Fruit fly (Drosophila melanogaster): ENCODE measurements around the gene GlcAT-I.
A peak's percentile ranks its signal among the peaks of the same experiment; 100 is the strongest.

GlcAT-I gene

dm6 chrX:4108114-4108439, 22.9 kb upstream of the GlcAT-I start:
- TF ChIP-seq OdsH (GFP tag; optimal IDR thresholded peaks at IDR 0.05) (no peak), h (GFP tag; optimal IDR thresholded peaks at IDR 0.05) (no peak), N (GFP tag; optimal IDR thresholded peaks at IDR 0.05) (no peak), fru (GFP tag; optimal IDR thresholded peaks at IDR 0.05) (peak; percentile 4), Vsx2 (GFP tag; optimal IDR thresholded peaks at IDR 0.05; ENCODE audit: partially characterized antibody) (no peak), foxo (GFP tag; optimal IDR thresholded peaks at IDR 0.05) (peak in 1 of 2 experiments; percentile 1), Jra (GFP tag; optimal IDR thresholded peaks at IDR 0.05) (no peak), CG32264 (GFP tag; optimal IDR thresholded peaks at IDR 0.05) (no peak), jim (GFP tag; optimal IDR thresholded peaks at IDR 0.05) (no peak), tai (GFP tag; optimal IDR thresholded peaks at IDR 0.05) (no peak), usp (GFP tag; optimal IDR thresholded peaks at IDR 0.05) (no peak)

DNA sequence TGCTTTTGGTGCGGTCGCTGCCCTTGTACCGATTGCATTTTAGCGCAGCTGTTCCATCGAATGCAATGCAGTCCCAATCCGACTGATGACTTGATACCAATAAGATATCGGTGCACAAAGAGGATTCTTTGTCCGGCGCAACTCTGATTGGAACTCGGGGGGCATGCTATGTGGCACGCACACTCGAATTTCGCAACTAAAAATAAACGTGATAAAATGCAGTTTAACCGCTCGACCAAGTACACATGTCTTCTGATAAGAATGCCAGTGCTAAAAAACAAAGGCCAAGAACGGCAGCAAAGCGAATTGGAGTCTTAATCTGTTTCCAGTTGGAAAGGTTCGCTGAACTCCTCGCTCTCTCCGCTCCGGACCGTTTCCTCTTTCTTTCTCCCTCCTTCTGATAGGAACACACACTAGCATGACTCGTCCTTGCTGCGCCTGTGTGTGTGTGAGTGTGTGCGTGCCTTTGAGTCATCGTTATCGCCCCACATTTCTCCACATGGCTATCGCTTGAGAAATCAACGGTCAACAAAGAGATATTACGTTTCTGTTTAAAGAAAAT, 22.3 kb upstream of the GlcAT-I start:
- peak; percentile 42 for TF ChIP-seq psq (GFP tag; optimal IDR thresholded peaks at IDR 0.05)
- TF ChIP-seq brk (GFP tag; optimal IDR thresholded peaks at IDR 0.05), result no peak
- peak; percentile 58 for TF ChIP-seq Jra (GFP tag; optimal IDR thresholded peaks at IDR 0.05)
- peak; percentile 8 for TF ChIP-seq h (GFP tag; optimal IDR thresholded peaks at IDR 0.05)

- TF ChIP-seq Hr78 (GFP tag; optimal IDR thresholded peaks at IDR 0.05) (no peak), dmrt93B (GFP tag; optimal IDR thresholded peaks at IDR 0.05) (no peak), Vsx2 (GFP tag; optimal IDR thresholded peaks at IDR 0.05; ENCODE audit: partially characterized antibody) (no peak), Dfd (GFP tag; optimal IDR thresholded peaks at IDR 0.05) (no peak), HLH106 (tag; optimal IDR thresholded peaks at IDR 0.05) (no peak), brk (GFP tag; optimal IDR thresholded peaks at IDR 0.05) (no peak), foxo (GFP tag; optimal IDR thresholded peaks at IDR 0.05) (peak in 1 of 2 experiments; percentile 61), Myc (optimal IDR thresholded peaks at IDR 0.05) (peak; percentile 49), psq (GFP tag; optimal IDR thresholded peaks at IDR 0.05) (peak; percentile 2), rgr (GFP tag; optimal IDR thresholded peaks at IDR 0.05) (peak; percentile 29), N (GFP tag; optimal IDR thresholded peaks at IDR 0.05) (no peak), sv (GFP tag; optimal IDR thresholded peaks at IDR 0.05) (no peak), GATAd (GFP tag; optimal IDR thresholded peaks at IDR 0.05) (no peak), CG9705 (GFP tag; optimal IDR thresholded peaks at IDR 0.05) (no peak), lola (GFP tag; optimal IDR thresholded peaks at IDR 0.05) (no peak), br (GFP tag; optimal IDR thresholded peaks at IDR 0.05) (peak; percentile 13), dsf (GFP tag; optimal IDR thresholded peaks at IDR 0.05; ENCODE audit: borderline replicate concordance) (no peak), Hnf4 (GFP tag; optimal IDR thresholded peaks at IDR 0.05) (peak; percentile 50), h (GFP tag; optimal IDR thresholded peaks at IDR 0.05) (peak; percentile 31), fru (GFP tag; optimal IDR thresholded peaks at IDR 0.05) (peak; percentile 21), Jra (GFP tag; optimal IDR thresholded peaks at IDR 0.05) (peak; percentile 28), CG32264 (GFP tag; optimal IDR thresholded peaks at IDR 0.05) (no peak), pan (optimal IDR thresholded peaks at IDR 0.05) (no peak), woc (GFP tag; optimal IDR thresholded peaks at IDR 0.05) (peak; percentile 58), Mio (GFP tag; optimal IDR thresholded peaks at IDR 0.05) (no peak), Sp1 (GFP tag; optimal IDR thresholded peaks at IDR 0.05) (peak; percentile 12), Rel (GFP tag; optimal IDR thresholded peaks at IDR 0.05) (no peak), Rel (tag; optimal IDR thresholded peaks at IDR 0.05) (no peak)
Observed at dm6 chrX:4113698-4114216, 17.3 kb upstream of the GlcAT-I start, which contains the start of the genes dgt4 and Nsun2. dgt4 (plus strand) TSS chrX:4113701. Nsun2 (minus strand) TSS chrX:4113734.

dm6 chrX:4116834-4117736, 13.9 kb upstream of the GlcAT-I start, which contains the start of the genes tyf and Tip60:
tyf (plus strand) TSS chrX:4117020.
Tip60 (minus strand) TSS chrX:4117487.
- TF ChIP-seq br (GFP tag; optimal IDR thresholded peaks at IDR 0.05) (peak; percentile 11), h (GFP tag; optimal IDR thresholded peaks at IDR 0.05) (peak; percentile 32), fru (GFP tag; optimal IDR thresholded peaks at IDR 0.05) (peak; percentile 38), tai (GFP tag; optimal IDR thresholded peaks at IDR 0.05) (no peak), GATAd (GFP tag; optimal IDR thresholded peaks at IDR 0.05) (no peak), Sp1 (GFP tag; optimal IDR thresholded peaks at IDR 0.05) (peak; percentile 11), HLH106 (tag; optimal IDR thresholded peaks at IDR 0.05) (peak; percentile 36), foxo (GFP tag; optimal IDR thresholded peaks at IDR 0.05) (peak in 1 of 2 experiments; percentile 54), Jra (GFP tag; optimal IDR thresholded peaks at IDR 0.05) (peak; percentile 48), Abd-B (GFP tag; optimal IDR thresholded peaks at IDR 0.05) (no peak), Rel (GFP tag; optimal IDR thresholded peaks at IDR 0.05) (no peak), Rel (tag; optimal IDR thresholded peaks at IDR 0.05) (peak; percentile 5), sv (GFP tag; optimal IDR thresholded peaks at IDR 0.05) (no peak), CG9705 (GFP tag; optimal IDR thresholded peaks at IDR 0.05) (peak; percentile 10), rgr (GFP tag; optimal IDR thresholded peaks at IDR 0.05) (peak; percentile 70), Myc (optimal IDR thresholded peaks at IDR 0.05) (peak; percentile 5), Hnf4 (GFP tag; optimal IDR thresholded peaks at IDR 0.05) (peak; percentile 72), dsf (GFP tag; optimal IDR thresholded peaks at IDR 0.05; ENCODE audit: borderline replicate concordance) (no peak), ey (GFP tag; optimal IDR thresholded peaks at IDR 0.05) (peak; percentile 17), Mio (GFP tag; optimal IDR thresholded peaks at IDR 0.05) (no peak), CG32264 (GFP tag; optimal IDR thresholded peaks at IDR 0.05) (no peak), psq (GFP tag; optimal IDR thresholded peaks at IDR 0.05) (no peak), Hr83 (GFP tag; optimal IDR thresholded peaks at IDR 0.05; ENCODE audit: poor library complexity, severe bottlenecking) (peak; percentile 39), N (GFP tag; optimal IDR thresholded peaks at IDR 0.05) (peak; percentile 2), lola (GFP tag; optimal IDR thresholded peaks at IDR 0.05) (no peak)

Data from whole organism, wandering third instar larva.